Fruit fly (Drosophila melanogaster) whole organism, pupa: Measurements from ENCODE around the gene CG31832.

ENCODE experiments used
- CG10348 ChIP-seq: fragments of 200-800 bp; sonication (Bioruptor generic); IDR thresholded peaks from 2 replicates; pipeline ENCODE4 v1.3.6; 2022; ENCODE audit warnings: missing biosample characterization, missing genetic modification characterization
- CG13204 ChIP-seq: fragments of 200-800 bp; sonication (Bioruptor generic); optimal IDR thresholded peaks from 2 replicates; lab custom pipeline; 2018; ENCODE audit warnings: missing biosample characterization, mild to moderate bottlenecking, missing genetic modification characterization, moderate library complexity
- fd96Ca ChIP-seq: fragments of 200-800 bp; sonication (Bioruptor generic); IDR thresholded peaks from 3 replicates; pipeline ENCODE4 v1.3.6; 2022; ENCODE audit warnings: missing biosample characterization, missing genetic modification characterization

DNA sequence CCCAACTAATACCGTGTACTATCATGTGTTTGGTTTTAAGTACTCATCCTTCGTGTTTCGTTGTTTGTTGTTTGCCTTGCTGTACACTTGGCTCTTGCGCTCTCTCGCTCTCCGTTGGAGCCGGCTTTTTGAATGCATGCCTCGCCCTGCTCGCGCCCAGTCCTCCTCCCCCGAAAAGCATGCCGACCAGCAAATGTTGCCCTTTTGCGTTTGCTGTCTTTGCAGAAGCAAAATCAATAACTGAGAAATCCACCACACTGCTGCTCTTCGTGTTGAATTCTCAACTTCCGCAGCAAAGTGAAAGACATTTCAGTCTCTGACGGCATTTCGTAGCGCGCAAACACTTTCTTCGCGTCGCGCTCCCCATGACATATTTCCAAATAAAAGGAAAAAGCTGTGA lies 42.9 kb upstream of the CG31832 start, which contains the start of gene wwk:
- TF ChIP-seq CG13204 = no peak
- no peak for TF ChIP-seq CG10348 (GFP tag; lab: Robert Waterston, UW)
- no peak for TF ChIP-seq fd96Ca (GFP tag; lab: Robert Waterston, UW)
